Worm (Caenorhabditis elegans): ENCODE measurements around the gene fbxb-87.

DNA sequence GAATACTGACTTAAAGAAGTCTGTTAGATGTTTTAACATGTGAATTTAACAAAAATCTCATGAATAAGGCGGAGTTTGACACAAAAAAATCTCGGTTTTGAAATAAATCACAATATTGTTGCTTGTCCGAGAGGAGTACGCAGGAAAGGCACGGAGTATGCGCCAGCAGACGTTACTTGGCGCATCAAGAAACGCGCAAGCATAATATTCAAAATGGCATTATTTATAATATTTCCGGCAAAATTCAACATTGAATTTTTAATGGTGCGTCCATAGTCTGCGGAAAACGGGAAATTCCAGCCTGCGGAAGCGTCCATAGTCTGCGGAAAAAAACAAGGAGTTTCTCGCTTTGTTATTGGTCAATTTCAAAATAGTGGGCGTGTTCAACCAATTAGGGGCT is 49.4 kb upstream of the fbxb-87 start, which contains the start of gene pde-12:
- TF ChIP-seq duxl-1 (tag; optimal IDR thresholded peaks at IDR 0.05; ENCODE audit: poor library complexity) (no peak), mdt-29 (GFP tag; IDR thresholded peaks at IDR 0.05) (peak; percentile 50; the same call in 1 of the 2 replicates), ceh-62 (tag; optimal IDR thresholded peaks at IDR 0.05) (no peak), cey-2 (tag; optimal IDR thresholded peaks at IDR 0.05; ENCODE audit: borderline replicate concordance, insufficient read depth) (no peak), unc-39 (tag; optimal IDR thresholded peaks at IDR 0.05) (no peak), ZK337.2 (GFP tag; IDR thresholded peaks at IDR 0.05) (no peak), ama-1 (optimal IDR thresholded peaks at IDR 0.05) (no peak), skn-1 (tag; optimal IDR thresholded peaks at IDR 0.05) (no peak)
